Fruit fly (Drosophila melanogaster) whole organism, prepupa: Measurements from ENCODE around the gene Gr10b.

Experiments used
- Sox102F ChIP-seq: fragments of 200-800 bp; sonication (Bioruptor generic); optimal IDR thresholded peaks from 2 replicates; lab custom pipeline; 2016; ENCODE audit warnings: missing biosample characterization, mild to moderate bottlenecking, missing genetic modification characterization
- topi ChIP-seq: fragments of 200-800 bp; sonication (Bioruptor generic); optimal IDR thresholded peaks from 3 replicates; lab custom pipeline; 2016; ENCODE audit warnings: missing biosample characterization, missing genetic modification characterization

DNA sequence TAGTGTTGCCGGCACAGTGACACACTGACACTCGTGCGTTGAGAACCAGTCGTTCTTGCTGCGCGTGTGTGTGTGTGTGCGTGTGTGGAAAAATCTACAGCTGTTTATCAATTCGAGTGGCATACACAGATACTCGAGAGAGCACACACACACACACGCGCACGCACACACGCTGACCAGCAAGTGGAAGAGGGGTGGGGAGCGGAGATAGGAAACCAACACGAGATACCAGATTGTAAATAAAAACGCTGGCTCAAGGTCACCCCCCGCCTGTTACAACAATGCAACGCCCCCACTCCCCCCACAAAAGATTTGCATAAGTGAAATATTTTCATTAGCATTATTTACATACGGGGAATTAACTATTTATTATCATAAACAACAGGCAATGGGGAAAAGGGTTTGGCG is 14.3 kb upstream of the Gr10b start:
- TF ChIP-seq topi (GFP tag; lab: Kevin White, UChicago) (no peak), Sox102F (GFP tag; lab: Kevin White, UChicago) (no peak)
